Worm (Caenorhabditis elegans): ENCODE data around the gene pdtf-1.

Gene pdtf-1

DNA sequence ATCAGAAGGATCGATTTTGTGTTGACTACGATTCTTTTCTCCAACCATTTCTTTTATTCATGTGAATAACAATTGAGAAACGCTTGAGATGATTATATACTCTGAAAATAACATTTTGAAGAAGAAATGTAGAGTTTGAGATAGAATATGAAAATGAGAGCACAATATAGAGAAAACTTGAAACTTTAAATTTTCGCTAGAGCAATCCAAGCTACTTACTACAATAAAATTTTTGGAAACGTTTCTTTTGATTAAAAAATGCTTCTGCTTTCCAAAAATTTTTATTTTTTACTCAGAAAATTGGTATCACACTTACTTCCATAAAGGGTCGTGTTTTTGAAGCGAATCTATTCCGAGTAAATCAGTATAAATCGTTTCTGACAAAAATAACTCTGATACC is 11.9 kb upstream of the pdtf-1 start, which contains the start of gene M116.5:
Gene M116.5 (minus strand): TSS at position 101 of the 400 bp plus-strand sequence.
- no peak for TF ChIP-seq snpc-4 (tag; optimal IDR thresholded peaks at IDR 0.05)
- no peak for TF ChIP-seq nhr-77 (tag; optimal IDR thresholded peaks at IDR 0.05)
- no peak for TF ChIP-seq tbx-2 (tag; optimal IDR thresholded peaks at IDR 0.05)
- TF ChIP-seq nhr-12 (tag; optimal IDR thresholded peaks at IDR 0.05): no peak
- no peak for TF ChIP-seq egl-5 (tag; optimal IDR thresholded peaks at IDR 0.05)
- TF ChIP-seq fos-1 (tag; optimal IDR thresholded peaks at IDR 0.05): no peak
- TF ChIP-seq lsy-12 (tag; optimal IDR thresholded peaks at IDR 0.05): no peak
- no peak for TF ChIP-seq pha-4 (tag; optimal IDR thresholded peaks at IDR 0.05)
- no peak for TF ChIP-seq ceh-28 (tag; optimal IDR thresholded peaks at IDR 0.05)
- no peak for TF ChIP-seq aly-2 (tag; optimal IDR thresholded peaks at IDR 0.05)
- no peak for TF ChIP-seq sea-2 (GFP tag; optimal IDR thresholded peaks at IDR 0.05)
- no peak for TF ChIP-seq nhr-43 (tag; optimal IDR thresholded peaks at IDR 0.05; ENCODE audit: poor library complexity, severe bottlenecking)
- TF ChIP-seq fkh-10 (GFP tag; optimal IDR thresholded peaks at IDR 0.05): no peak
- TF ChIP-seq nfya-1 (tag; optimal IDR thresholded peaks at IDR 0.05; ENCODE audit: insufficient read depth): no peak
- no peak for TF ChIP-seq nhr-23 (tag; optimal IDR thresholded peaks at IDR 0.05)

DNA sequence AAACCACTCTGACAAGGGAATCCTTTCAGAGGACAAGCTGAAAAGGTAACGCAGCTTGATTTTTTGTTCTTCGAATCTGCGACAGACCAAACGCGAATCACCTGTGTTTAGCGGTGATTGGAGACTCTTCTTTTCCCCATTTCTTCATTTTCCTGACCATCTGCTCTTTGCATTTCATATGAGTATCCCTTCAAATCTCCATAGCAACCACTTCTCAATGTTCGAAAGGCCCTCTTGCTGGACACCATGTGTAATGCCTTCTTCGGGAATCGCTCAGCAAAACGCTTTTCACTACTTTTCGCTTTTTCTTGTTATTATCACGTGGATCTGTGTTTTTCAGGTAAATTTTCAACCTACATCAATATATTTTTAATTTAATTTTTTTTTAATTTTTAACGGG is 6.3 kb upstream of the pdtf-1 start, which contains the start of the genes T26A8.3 and tmem-231:
Gene T26A8.3 (minus strand): TSS at position 101 of the 400 bp plus-strand sequence.
Gene tmem-231 (plus strand): TSS at position 249 of the 400 bp plus-strand sequence.
- TF ChIP-seq nhr-25 (tag; optimal IDR thresholded peaks at IDR 0.05) (no peak), nhr-76 (tag; optimal IDR thresholded peaks at IDR 0.05) (no peak), ceh-16 (tag; optimal IDR thresholded peaks at IDR 0.05) (no peak), mml-1 (tag; optimal IDR thresholded peaks at IDR 0.05) (no peak), tbx-2 (tag; optimal IDR thresholded peaks at IDR 0.05) (no peak), unc-39 (tag; optimal IDR thresholded peaks at IDR 0.05) (no peak), nhr-237 (tag; optimal IDR thresholded peaks at IDR 0.05) (no peak), nfya-1 (tag; optimal IDR thresholded peaks at IDR 0.05; ENCODE audit: insufficient read depth) (no peak), ceh-82 (tag; optimal IDR thresholded peaks at IDR 0.05) (no peak), hmg-11 (tag; optimal IDR thresholded peaks at IDR 0.05) (no peak), snpc-4 (tag; optimal IDR thresholded peaks at IDR 0.05) (no peak), pha-4 (tag; optimal IDR thresholded peaks at IDR 0.05) (no peak), ztf-11 (tag; optimal IDR thresholded peaks at IDR 0.05) (no peak), jun-1 (tag; optimal IDR thresholded peaks at IDR 0.05) (no peak)

ce11 chrIV:8428492-8428891 is 4.3 kb upstream of the pdtf-1 start:
- TF ChIP-seq unc-39 (tag; optimal IDR thresholded peaks at IDR 0.05) (no peak), unc-62 (GFP tag; optimal IDR thresholded peaks at IDR 0.05) (peak; percentile 43), pha-4 (tag; optimal IDR thresholded peaks at IDR 0.05) (peak; percentile 67), lin-39 (tag; optimal IDR thresholded peaks at IDR 0.05) (peak; percentile 51), fos-1 (tag; optimal IDR thresholded peaks at IDR 0.05) (peak; percentile 54), tbx-2 (tag; optimal IDR thresholded peaks at IDR 0.05) (peak; percentile 85), nhr-77 (tag; optimal IDR thresholded peaks at IDR 0.05) (peak; percentile 53), ama-1 (optimal IDR thresholded peaks at IDR 0.05) (peak; percentile 97), ceh-28 (tag; optimal IDR thresholded peaks at IDR 0.05) (peak; percentile 54), ceh-82 (tag; optimal IDR thresholded peaks at IDR 0.05) (peak; percentile 16), nfya-1 (tag; optimal IDR thresholded peaks at IDR 0.05; ENCODE audit: insufficient read depth) (peak; percentile 85), nhr-237 (tag; optimal IDR thresholded peaks at IDR 0.05) (no peak), hmg-11 (tag; optimal IDR thresholded peaks at IDR 0.05) (peak; percentile 84), fkh-2 (tag; optimal IDR thresholded peaks at IDR 0.05) (peak; percentile 38), snpc-4 (tag; optimal IDR thresholded peaks at IDR 0.05) (peak; percentile 99), pqm-1 (tag; optimal IDR thresholded peaks at IDR 0.05) (peak; percentile 46), lin-15B (tag; optimal IDR thresholded peaks at IDR 0.05) (peak; percentile 70), nhr-23 (tag; optimal IDR thresholded peaks at IDR 0.05) (peak; percentile 60), nhr-76 (tag; optimal IDR thresholded peaks at IDR 0.05) (no peak), nhr-11 (tag; optimal IDR thresholded peaks at IDR 0.05) (no peak), nhr-25 (tag; optimal IDR thresholded peaks at IDR 0.05) (peak; percentile 78), R02D3.7 (tag; optimal IDR thresholded peaks at IDR 0.05) (peak; percentile 38), egl-27 (tag; optimal IDR thresholded peaks at IDR 0.05) (no peak), elt-1 (tag; optimal IDR thresholded peaks at IDR 0.05) (no peak), nhr-43 (tag; optimal IDR thresholded peaks at IDR 0.05; ENCODE audit: poor library complexity, severe bottlenecking) (peak; percentile 76), lsy-12 (tag; optimal IDR thresholded peaks at IDR 0.05) (peak; percentile 90), zag-1 (tag; optimal IDR thresholded peaks at IDR 0.05) (no peak), elt-2 (tag; optimal IDR thresholded peaks at IDR 0.05) (peak; percentile 71), skn-1 (tag; optimal IDR thresholded peaks at IDR 0.05) (no peak), ztf-4 (tag; optimal IDR thresholded peaks at IDR 0.05) (peak; percentile 5), elt-3 (tag; optimal IDR thresholded peaks at IDR 0.05) (peak in 1 of 3 experiments; percentile 32), egl-5 (tag; optimal IDR thresholded peaks at IDR 0.05) (no peak), nhr-28 (tag; optimal IDR thresholded peaks at IDR 0.05) (no peak)
